Worm (Caenorhabditis elegans) whole organism, young adult: ENCODE measurements around the gene F14F9.6.

ENCODE experiments used
- B0261.1 ChIP-seq: sonication (generic microtip); optimal IDR thresholded peaks from 2 replicates; lab custom pipeline; 2016; ENCODE audit warnings: mild to moderate bottlenecking, missing genetic modification characterization, moderate library complexity, missing compliant biosample characterization
- B0336.3 ChIP-seq: fragments of 200-800 bp; sonication (Bioruptor generic); IDR thresholded peaks from 2 replicates; pipeline ENCODE4 v1.3.6; 2022; ENCODE audit warnings: missing genetic modification characterization, missing compliant biosample characterization
- C06A6.2 ChIP-seq: fragments of 200-800 bp; sonication (Bioruptor generic); conservative IDR thresholded peaks from 2 replicates; pipeline ENCODE4 v1.3.6; 2022; ENCODE audit warnings: missing genetic modification characterization, missing compliant biosample characterization
- F10E7.11 ChIP-seq: sonication (generic microtip); optimal IDR thresholded peaks from 2 replicates; lab custom pipeline; 2017; ENCODE audit warnings: mild to moderate bottlenecking, missing genetic modification characterization, moderate library complexity, missing compliant biosample characterization
- F22D6.2 ChIP-seq: sonication (generic microtip); optimal IDR thresholded peaks from 2 replicates; lab custom pipeline; 2016; ENCODE audit warnings: mild to moderate bottlenecking, missing genetic modification characterization, missing compliant biosample characterization
- F33H1.4 ChIP-seq: fragments of 200-800 bp; sonication (Bioruptor generic); IDR thresholded peaks from 2 replicates; pipeline ENCODE4 v1.3.6; 2022; ENCODE audit warnings: missing genetic modification reagents, missing genetic modification characterization, missing compliant biosample characterization
- F39B2.1 ChIP-seq: fragments of 200-800 bp; sonication (Bioruptor generic); IDR thresholded peaks from 2 replicates; pipeline ENCODE4 v1.3.6; 2022; ENCODE audit warnings: missing genetic modification reagents, missing genetic modification characterization, missing compliant biosample characterization
- F49E8.2 ChIP-seq: sonication (generic microtip); optimal IDR thresholded peaks from 3 replicates; lab custom pipeline; 2017; ENCODE audit warnings: missing genetic modification characterization, mild to moderate bottlenecking, missing compliant biosample characterization, antibody characterized with exemption, moderate library complexity; ENCODE audit not compliant: insufficient read depth
- F55B11.4 ChIP-seq: sonication (generic microtip); optimal IDR thresholded peaks from 2 replicates; lab custom pipeline; 2016; ENCODE audit warnings: missing compliant biosample characterization, missing genetic modification characterization, borderline replicate concordance; ENCODE audit not compliant: insufficient read depth
- K11D2.4 ChIP-seq: fragments of 200-800 bp; sonication (Bioruptor generic); IDR thresholded peaks from 2 replicates; pipeline ENCODE4 v1.3.6; 2022; ENCODE audit warnings: missing genetic modification reagents, missing genetic modification characterization, missing compliant biosample characterization
- Y53F4B.3 ChIP-seq: fragments of 200-800 bp; sonication (Bioruptor generic); IDR thresholded peaks from 2 replicates; pipeline ENCODE4 v1.3.6; 2022; ENCODE audit warnings: missing genetic modification reagents, missing genetic modification characterization, missing compliant biosample characterization
- Y79H2A.3 ChIP-seq: fragments of 200-800 bp; sonication (Bioruptor generic); conservative IDR thresholded peaks from 2 replicates; pipeline ENCODE4 v1.3.6; 2022; ENCODE audit warnings: missing genetic modification reagents, missing genetic modification characterization, missing compliant biosample characterization
- akir-1 ChIP-seq: fragments of 200-800 bp; sonication (Bioruptor generic); optimal IDR thresholded peaks from 2 replicates; lab custom pipeline; 2018; ENCODE audit warnings: mild to moderate bottlenecking, missing genetic modification characterization, moderate library complexity, missing compliant biosample characterization
- aptf-2 ChIP-seq: fragments of 200-800 bp; sonication (Bioruptor generic); conservative IDR thresholded peaks from 2 replicates; pipeline ENCODE4 v1.3.6; 2022; ENCODE audit warnings: missing genetic modification reagents, missing genetic modification characterization, missing compliant biosample characterization
- athp-1 ChIP-seq: sonication (generic microtip); optimal IDR thresholded peaks from 2 replicates; lab custom pipeline; 2017; ENCODE audit warnings: mild to moderate bottlenecking, missing genetic modification characterization, missing compliant biosample characterization
- attf-3 ChIP-seq: fragments of 200-800 bp; sonication (Bioruptor generic); conservative IDR thresholded peaks from 2 replicates; pipeline ENCODE4 v1.3.6; 2022; ENCODE audit warnings: missing genetic modification reagents, missing genetic modification characterization, missing compliant biosample characterization
- attf-5 ChIP-seq: fragments of 200-800 bp; sonication (Bioruptor generic); optimal IDR thresholded peaks from 2 replicates; lab custom pipeline; 2018; ENCODE audit warnings: mild to moderate bottlenecking, missing genetic modification characterization, missing compliant biosample characterization
- bed-1 ChIP-seq: fragments of 200-800 bp; sonication (Bioruptor generic); IDR thresholded peaks from 2 replicates; pipeline ENCODE4 v1.3.6; 2022; ENCODE audit warnings: missing genetic modification reagents, missing genetic modification characterization, missing compliant biosample characterization
- cebp-1 ChIP-seq, 2 experiments: fragments of 200-800 bp in 1 of 2; sonication (Bioruptor generic) in 1 of 2; sonication (generic microtip) in 1 of 2; IDR thresholded peaks in 1 of 2; optimal IDR thresholded peaks in 1 of 2; 2 replicates each; pipeline versions ENCODE4 v1.3.6 to Lab custom; 2017 to 2022; ENCODE audit warnings: missing compliant biosample characterization in 2 of 2, missing genetic modification characterization in 2 of 2, mild to moderate bottlenecking in 1 of 2, missing genetic modification reagents in 1 of 2, moderate library complexity in 1 of 2
- ceh-40 ChIP-seq: fragments of 200-800 bp; sonication (Bioruptor generic); IDR thresholded peaks from 2 replicates; pipeline ENCODE4 v1.3.6; 2022; ENCODE audit warnings: missing genetic modification characterization, missing compliant biosample characterization
- efl-1 ChIP-seq: fragments of 150-350 bp; optimal IDR thresholded peaks from 2 replicates; lab custom pipeline; 2014; ENCODE audit warnings: missing biosample characterization, missing genetic modification reagents, missing genetic modification characterization
- egl-44 ChIP-seq: fragments of 200-800 bp; sonication (Bioruptor generic); IDR thresholded peaks from 2 replicates; pipeline ENCODE4 v1.3.6; 2022; ENCODE audit warnings: missing genetic modification reagents, missing genetic modification characterization, missing compliant biosample characterization
- egrh-3 ChIP-seq: fragments of 200-800 bp; sonication (Bioruptor generic); IDR thresholded peaks from 2 replicates; pipeline ENCODE4 v1.3.6; 2022; ENCODE audit warnings: missing genetic modification reagents, missing genetic modification characterization, missing compliant biosample characterization
- hlh-26 ChIP-seq: fragments of 200-800 bp; sonication (Bioruptor generic); conservative IDR thresholded peaks from 2 replicates; pipeline ENCODE4 v1.3.6; 2022; ENCODE audit warnings: missing genetic modification reagents, missing genetic modification characterization, missing compliant biosample characterization
- lir-1 ChIP-seq: fragments of 200-800 bp; sonication (Bioruptor generic); conservative IDR thresholded peaks from 2 replicates; pipeline ENCODE4 v1.3.6; 2022; ENCODE audit warnings: missing genetic modification reagents, missing genetic modification characterization, missing compliant biosample characterization
- lsy-27 ChIP-seq: sonication (generic microtip); optimal IDR thresholded peaks from 2 replicates; lab custom pipeline; 2017; ENCODE audit warnings: missing genetic modification characterization, mild to moderate bottlenecking, missing compliant biosample characterization, antibody characterized with exemption, missing genotype, borderline replicate concordance; ENCODE audit not compliant: insufficient read depth
- madf-10 ChIP-seq: sonication (generic microtip); optimal IDR thresholded peaks from 2 replicates; lab custom pipeline; 2016; ENCODE audit warnings: mild to moderate bottlenecking, missing genetic modification characterization, missing compliant biosample characterization
- madf-3 ChIP-seq: fragments of 200-800 bp; sonication (Bioruptor generic); IDR thresholded peaks from 2 replicates; pipeline ENCODE4 v1.3.6; 2022; ENCODE audit warnings: missing genetic modification reagents, missing genetic modification characterization, missing compliant biosample characterization
- madf-6 ChIP-seq: fragments of 200-800 bp; sonication (Bioruptor generic); IDR thresholded peaks from 2 replicates; pipeline ENCODE4 v1.3.6; 2022; ENCODE audit warnings: missing genetic modification reagents, missing genetic modification characterization, missing compliant biosample characterization
- madf-8 ChIP-seq: fragments of 200-800 bp; sonication (Bioruptor generic); conservative IDR thresholded peaks from 2 replicates; pipeline ENCODE4 v1.3.6; 2022; ENCODE audit warnings: missing genetic modification reagents, missing genetic modification characterization, missing compliant biosample characterization
- mes-4 ChIP-seq: sonication (generic microtip); optimal IDR thresholded peaks from 2 replicates; lab custom pipeline; 2016; ENCODE audit warnings: missing genotype, missing genetic modification characterization, missing compliant biosample characterization
- mxl-1 ChIP-seq: sonication (generic microtip); optimal IDR thresholded peaks from 2 replicates; lab custom pipeline; 2016; ENCODE audit warnings: missing genetic modification characterization, missing compliant biosample characterization
- nfya-2 ChIP-seq: fragments of 200-800 bp; sonication (Bioruptor generic); IDR thresholded peaks from 2 replicates; pipeline ENCODE4 v1.3.6; 2022; ENCODE audit warnings: missing genetic modification reagents, missing genetic modification characterization, missing compliant biosample characterization
- nhr-179 ChIP-seq: sonication (generic microtip); optimal IDR thresholded peaks from 2 replicates; lab custom pipeline; 2016; ENCODE audit warnings: mild to moderate bottlenecking, missing genetic modification characterization, missing compliant biosample characterization
- nhr-80 ChIP-seq: sonication (generic microtip); optimal IDR thresholded peaks from 2 replicates; lab custom pipeline; 2016; ENCODE audit warnings: missing genetic modification characterization, missing compliant biosample characterization
- repo-1 ChIP-seq: sonication (generic microtip); optimal IDR thresholded peaks from 2 replicates; lab custom pipeline; 2017; ENCODE audit warnings: mild to moderate bottlenecking, missing genetic modification characterization, missing compliant biosample characterization
- sdz-38 ChIP-seq: sonication (generic microtip); optimal IDR thresholded peaks from 2 replicates; lab custom pipeline; 2016; ENCODE audit warnings: missing genotype, missing genetic modification characterization, missing compliant biosample characterization
- snpc-1.3 ChIP-seq: sonication (generic microtip); optimal IDR thresholded peaks from 2 replicates; lab custom pipeline; 2017; ENCODE audit warnings: missing genetic modification characterization, mild to moderate bottlenecking, missing compliant biosample characterization, antibody characterized with exemption, moderate library complexity, missing genotype, missing genetic modification reagents; ENCODE audit not compliant: insufficient read depth
- sptf-2 ChIP-seq: fragments of 200-800 bp; sonication (Bioruptor generic); optimal IDR thresholded peaks from 2 replicates; lab custom pipeline; 2018; ENCODE audit warnings: mild to moderate bottlenecking, missing genetic modification characterization, missing compliant biosample characterization
- tbp1 ChIP-seq: fragments of 200-800 bp; sonication (Bioruptor generic); optimal IDR thresholded peaks from 2 replicates; lab custom pipeline; 2018; ENCODE audit warnings: mild to moderate bottlenecking, missing genetic modification characterization, missing compliant biosample characterization
- unc-62 ChIP-seq: fragments of 150-350 bp; optimal IDR thresholded peaks from 2 replicates; lab custom pipeline; 2014; ENCODE audit warnings: missing biosample characterization, missing genetic modification reagents, missing genetic modification characterization
- ztf-3 ChIP-seq: fragments of 200-800 bp; sonication (Bioruptor generic); optimal IDR thresholded peaks from 2 replicates; lab custom pipeline; 2018; ENCODE audit warnings: mild to moderate bottlenecking, missing genetic modification characterization, missing compliant biosample characterization

F14F9.6 gene

DNA sequence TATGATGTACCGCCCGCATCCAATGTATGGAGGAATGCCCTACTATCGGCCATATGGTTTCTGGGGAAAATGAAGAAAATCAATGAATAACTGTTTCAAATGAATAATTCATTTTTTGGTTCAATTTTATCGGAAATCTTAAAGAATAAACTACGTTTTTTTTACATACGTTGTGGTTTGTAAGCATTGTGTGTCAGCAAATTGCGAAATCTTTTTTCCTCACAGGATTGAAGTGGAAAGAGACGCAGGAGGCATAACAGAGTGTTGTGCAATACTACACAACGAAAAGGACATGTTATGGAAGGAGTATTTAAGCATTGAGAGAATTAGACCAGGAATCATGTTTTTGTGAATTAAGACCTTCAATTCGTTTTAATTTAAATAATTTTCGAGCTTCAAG is 14.9 kb downstream of the F14F9.6 start:
- TF ChIP-seq attf-5 (peak; percentile 44), F49E8.2 (no peak), cebp-1 (GFP tag; IDR thresholded peaks at IDR 0.05; lab: Robert Waterston, UW) (peak; percentile 97), cebp-1 (tag; optimal IDR thresholded peaks at IDR 0.05; lab: Kevin White, UChicago) (peak; percentile 99)

DNA sequence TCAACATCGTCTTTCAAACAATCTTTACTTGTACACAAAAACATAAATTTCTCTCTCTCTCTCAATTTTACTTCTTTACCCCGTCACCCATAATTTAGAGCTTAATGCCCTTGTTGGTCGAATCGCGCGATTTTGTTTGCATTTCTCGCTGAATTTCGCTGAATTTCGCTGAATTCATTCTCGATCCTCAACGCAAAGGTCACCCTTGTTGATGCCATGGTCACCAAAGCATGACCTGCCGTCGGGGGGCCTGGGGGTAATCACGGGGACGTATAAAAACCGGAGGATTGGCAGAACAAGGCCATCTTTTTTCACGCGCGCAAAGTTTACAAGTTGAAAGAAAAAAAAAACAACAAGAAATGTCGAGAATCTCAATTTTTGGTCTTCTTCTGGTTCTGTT is 16.3 kb downstream of the F14F9.6 start, which contains the start of gene F14F9.8:
Gene F14F9.8, plus strand, starts transcription at position 301 of the 400 bp plus-strand sequence.
- no peak for TF ChIP-seq madf-3 (GFP tag; lab: Robert Waterston, UW)
- TF ChIP-seq F55B11.4: no peak
- no peak for TF ChIP-seq ztf-3 (GFP tag; lab: Kevin White, UChicago)
- TF ChIP-seq tbp1 (GFP tag; lab: Kevin White, UChicago): no peak
- TF ChIP-seq Y79H2A.3 (GFP tag; lab: Robert Waterston, UW): no peak
- TF ChIP-seq unc-62: no peak
- no peak for TF ChIP-seq C06A6.2 (GFP tag; lab: Robert Waterston, UW)
- TF ChIP-seq aptf-2: no peak
- TF ChIP-seq F22D6.2 (tag; lab: Kevin White, UChicago): no peak
- TF ChIP-seq egrh-3: no peak
- TF ChIP-seq B0261.1 (tag; lab: Kevin White, UChicago): no peak
- TF ChIP-seq madf-8 (GFP tag; lab: Robert Waterston, UW): no peak

DNA sequence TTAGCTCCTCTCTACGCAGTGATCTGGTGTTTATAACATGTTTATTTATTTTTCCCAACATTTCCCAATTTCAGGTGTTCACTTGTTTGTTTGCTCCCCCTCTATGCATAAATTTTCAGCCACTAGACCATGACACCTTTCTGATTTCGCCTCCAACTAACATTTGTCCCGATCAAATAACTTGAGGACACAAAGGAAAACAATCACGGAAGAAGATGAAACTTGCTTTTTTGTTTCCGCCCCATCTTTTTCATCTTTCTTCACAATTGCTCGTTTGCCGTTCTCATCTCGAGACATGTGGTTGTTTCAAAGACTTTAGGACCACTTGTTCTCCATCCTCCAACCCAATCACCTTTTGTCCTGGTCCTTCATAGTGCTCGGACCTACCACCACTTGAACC is 19.5 kb downstream of the F14F9.6 start, which contains the start of gene F14F9.5:
Gene F14F9.5, plus strand, starts transcription at position 301 of the 400 bp plus-strand sequence.
- TF ChIP-seq hlh-26: no peak
- TF ChIP-seq bed-1 (GFP tag; lab: Robert Waterston, UW): no peak
- no peak for TF ChIP-seq Y53F4B.3 (GFP tag; lab: Robert Waterston, UW)
- TF ChIP-seq repo-1: no peak
- no peak for TF ChIP-seq nhr-179 (tag; lab: Kevin White, UChicago)
- TF ChIP-seq F39B2.1: no peak
- no peak for TF ChIP-seq madf-10 (tag; lab: Kevin White, UChicago)
- no peak for TF ChIP-seq unc-62
- TF ChIP-seq sdz-38 (tag; lab: Kevin White, UChicago): no peak
- TF ChIP-seq K11D2.4 (GFP tag; lab: Robert Waterston, UW): no peak
- no peak for TF ChIP-seq egl-44 (GFP tag; lab: Robert Waterston, UW)

DNA sequence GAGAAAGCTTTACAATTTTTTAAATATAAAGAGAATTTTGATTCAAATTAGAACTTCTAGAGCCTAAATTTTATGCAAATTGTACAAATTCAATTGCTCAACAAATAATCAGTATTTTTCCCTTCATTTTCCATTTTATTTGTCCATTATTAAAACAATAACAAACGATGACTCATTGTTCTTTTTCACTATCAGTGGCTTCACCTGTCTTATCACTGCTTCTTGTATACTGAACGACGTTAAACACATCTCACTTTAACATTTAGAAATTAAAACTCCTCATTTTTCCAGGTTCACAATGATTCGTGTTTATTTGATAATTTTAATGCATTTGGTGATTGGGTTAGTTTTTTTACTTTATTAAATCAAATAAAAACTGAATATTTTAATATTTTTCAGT is 26.6 kb downstream of the F14F9.6 start, which contains the start of gene sid-1:
Gene sid-1, plus strand, starts transcription at position 292 of the 400 bp plus-strand sequence.
- no peak for TF ChIP-seq mxl-1
- peak; percentile 24 for TF ChIP-seq nhr-80

DNA sequence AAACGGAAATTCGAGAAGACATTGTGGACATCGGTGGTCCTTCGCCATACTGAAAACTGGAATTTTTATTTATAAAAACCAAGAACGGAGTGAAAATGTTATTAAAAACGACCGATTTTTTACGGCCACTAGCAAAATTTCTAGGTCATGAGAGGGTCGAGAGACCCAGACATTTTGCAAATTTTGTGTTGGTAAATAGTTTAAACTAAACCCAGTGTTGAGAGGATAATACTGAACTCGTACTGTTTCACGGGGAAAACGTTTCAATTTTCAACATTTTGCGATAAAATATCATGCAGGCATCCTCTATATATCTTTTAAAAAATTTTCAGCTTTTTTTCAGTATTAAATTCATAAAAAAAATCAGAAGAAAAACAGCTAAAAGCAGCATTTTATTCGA is 27.2 kb downstream of the F14F9.6 start, which contains the start of gene C04F5.9:
Gene C04F5.9, minus strand, starts transcription at position 101 of the 400 bp plus-strand sequence.
- TF ChIP-seq bed-1 (GFP tag; lab: Robert Waterston, UW) (no peak), mes-4 (tag; lab: Kevin White, UChicago) (no peak), ceh-40 (GFP tag; lab: Robert Waterston, UW) (no peak), F10E7.11 (tag; lab: Kevin White, UChicago) (no peak), attf-3 (GFP tag; lab: Robert Waterston, UW) (no peak), lsy-27 (tag; lab: Kevin White, UChicago) (no peak), sptf-2 (GFP tag; lab: Kevin White, UChicago) (no peak), akir-1 (GFP tag; lab: Kevin White, UChicago) (no peak), athp-1 (tag; lab: Kevin White, UChicago) (no peak), lir-1 (no peak), efl-1 (GFP tag; lab: Kevin White, UChicago) (no peak), snpc-1.3 (tag; lab: Kevin White, UChicago) (no peak), F33H1.4 (no peak), madf-6 (GFP tag; lab: Robert Waterston, UW) (no peak), B0336.3 (GFP tag; lab: Robert Waterston, UW) (no peak), nfya-2 (GFP tag; lab: Robert Waterston, UW) (no peak)
- TF ChIP-seq, all 124 proteins: peak for 0
